Fruit fly (Drosophila melanogaster) whole organism, pupa: ENCODE data around the gene CG1137.

Experiments
- CG10348 ChIP-seq: fragments of 200-800 bp; sonication (Bioruptor generic); IDR thresholded peaks from 2 replicates; pipeline ENCODE4 v1.3.6; 2022; ENCODE audit warnings: missing biosample characterization, missing genetic modification characterization
- CG12605 ChIP-seq: fragments of 200-800 bp; sonication (Bioruptor generic); IDR thresholded peaks from 2 replicates; pipeline ENCODE4 v1.3.6; 2022; ENCODE audit warnings: missing biosample characterization, missing genetic modification characterization
- CG13204 ChIP-seq: fragments of 200-800 bp; sonication (Bioruptor generic); optimal IDR thresholded peaks from 2 replicates; lab custom pipeline; 2018; ENCODE audit warnings: missing biosample characterization, mild to moderate bottlenecking, missing genetic modification characterization, moderate library complexity
- CG14655 ChIP-seq: fragments of 200-800 bp; sonication (Bioruptor generic); optimal IDR thresholded peaks from 3 replicates; lab custom pipeline; 2017; ENCODE audit warnings: mild to moderate bottlenecking, missing biosample characterization, missing genetic modification reagents, missing genetic modification characterization
- CG15710 ChIP-seq: fragments of 200-800 bp; sonication (Bioruptor generic); optimal IDR thresholded peaks from 2 replicates; lab custom pipeline; 2018; ENCODE audit warnings: missing biosample characterization, mild to moderate bottlenecking, missing genetic modification characterization, moderate library complexity
- CG17806 ChIP-seq: fragments of 200-800 bp; sonication (Bioruptor generic); optimal IDR thresholded peaks from 2 replicates; lab custom pipeline; 2018; ENCODE audit warnings: missing biosample characterization, mild to moderate bottlenecking, missing genetic modification characterization, moderate library complexity
- CG32121 ChIP-seq: fragments of 200-800 bp; sonication (Bioruptor generic); IDR thresholded peaks from 2 replicates; pipeline ENCODE4 v1.3.6; 2022; ENCODE audit warnings: missing biosample characterization, missing genetic modification characterization
- CG34367 ChIP-seq: fragments of 200-800 bp; sonication (Bioruptor generic); optimal IDR thresholded peaks from 2 replicates; lab custom pipeline; 2018; ENCODE audit warnings: missing biosample characterization, mild to moderate bottlenecking, missing genetic modification characterization
- CG4496 ChIP-seq: fragments of 200-800 bp; sonication (Bioruptor generic); IDR thresholded peaks from 3 replicates; pipeline ENCODE4 v1.3.6; 2022; ENCODE audit warnings: missing biosample characterization, missing genetic modification characterization
- CG8159 ChIP-seq: fragments of 200-800 bp; sonication (Bioruptor generic); optimal IDR thresholded peaks from 3 replicates; lab custom pipeline; 2018; ENCODE audit warnings: missing biosample characterization, mild to moderate bottlenecking, missing genetic modification characterization, moderate library complexity
- CG8301 ChIP-seq: fragments of 200-800 bp; sonication (Bioruptor generic); optimal IDR thresholded peaks from 2 replicates; lab custom pipeline; 2018; ENCODE audit warnings: missing biosample characterization, mild to moderate bottlenecking, missing genetic modification characterization
- CG9948 ChIP-seq: fragments of 200-800 bp; sonication (Bioruptor generic); optimal IDR thresholded peaks from 2 replicates; lab custom pipeline; 2018; ENCODE audit warnings: missing biosample characterization, mild to moderate bottlenecking, missing genetic modification characterization, moderate library complexity
- D1 ChIP-seq: fragments of 200-800 bp; sonication (Bioruptor generic); optimal IDR thresholded peaks from 2 replicates; lab custom pipeline; 2018; ENCODE audit warnings: missing biosample characterization, mild to moderate bottlenecking, missing genetic modification characterization, moderate library complexity
- EcR ChIP-seq: fragments of 200-800 bp; sonication (Bioruptor generic); optimal IDR thresholded peaks from 3 replicates; lab custom pipeline; 2019; ENCODE audit warnings: missing biosample characterization, missing genetic modification characterization, mild to moderate bottlenecking, moderate library complexity, missing genetic modification reagents
- Ets98B ChIP-seq: fragments of 200-800 bp; sonication (Bioruptor generic); IDR thresholded peaks from 2 replicates; pipeline ENCODE4 v1.3.6; 2022; ENCODE audit warnings: missing biosample characterization, missing genetic modification characterization
- Pif1A ChIP-seq: fragments of 200-800 bp; sonication (Bioruptor generic); optimal IDR thresholded peaks from 3 replicates; lab custom pipeline; 2016; ENCODE audit warnings: missing biosample characterization, missing genetic modification characterization
- Pif1B ChIP-seq: fragments of 200-800 bp; sonication (Bioruptor generic); optimal IDR thresholded peaks from 3 replicates; lab custom pipeline; 2016; ENCODE audit warnings: missing biosample characterization, missing genetic modification characterization
- Snoo ChIP-seq: fragments of 200-800 bp; sonication (Bioruptor generic); optimal IDR thresholded peaks from 3 replicates; lab custom pipeline; 2017; ENCODE audit warnings: missing biosample characterization, mild to moderate bottlenecking, missing genetic modification characterization, inconsistent platforms
- fd96Ca ChIP-seq: fragments of 200-800 bp; sonication (Bioruptor generic); IDR thresholded peaks from 3 replicates; pipeline ENCODE4 v1.3.6; 2022; ENCODE audit warnings: missing biosample characterization, missing genetic modification characterization
- gl ChIP-seq: fragments of 200-800 bp; sonication (Bioruptor generic); optimal IDR thresholded peaks from 2 replicates; lab custom pipeline; 2018; ENCODE audit warnings: missing biosample characterization, mild to moderate bottlenecking, missing genetic modification characterization
- rn ChIP-seq: fragments of 200-800 bp; sonication (Bioruptor generic); IDR thresholded peaks from 2 replicates; pipeline ENCODE4 v1.3.6; 2022; ENCODE audit warnings: missing biosample characterization, missing genetic modification characterization

Gene CG1137

dm6 chr3R:6560251-6560650 lies at the start of gene CG1137:
Gene CG1137 (minus strand): TSS chr3R:6560351.
- TF ChIP-seq CG10348 (GFP tag; lab: Robert Waterston, UW) (no peak), fd96Ca (no peak)

- TF ChIP-seq CG13204 (GFP tag; lab: Kevin White, UChicago) (no peak), CG34367 (no peak), gl (tag; lab: Kevin White, UChicago) (no peak), rn (GFP tag; lab: Robert Waterston, UW) (no peak), Pif1B (no peak)
Measured at dm6 chr3R:6608814-6609213, 48.7 kb upstream of the CG1137 start, which contains the start of gene glob2. Gene glob2 (minus strand): TSS chr3R:6608914.

- no peak for TF ChIP-seq CG15710
- TF ChIP-seq CG8159 (tag; lab: Kevin White, UChicago): no peak
- no peak for TF ChIP-seq CG13204 (GFP tag; lab: Kevin White, UChicago)
- no peak for TF ChIP-seq gl (tag; lab: Kevin White, UChicago)
- no peak for TF ChIP-seq CG8301 (tag; lab: Kevin White, UChicago)
- no peak for TF ChIP-seq CG17806 (tag; lab: Kevin White, UChicago)
- TF ChIP-seq CG34367: no peak
- no peak for TF ChIP-seq Snoo (tag; lab: Kevin White, UChicago)
- TF ChIP-seq CG12605 (GFP tag; lab: Robert Waterston, UW): no peak
- no peak for TF ChIP-seq CG10348 (GFP tag; lab: Robert Waterston, UW)
- no peak for TF ChIP-seq EcR
- TF ChIP-seq CG4496 (GFP tag; lab: Robert Waterston, UW): no peak
- TF ChIP-seq Pif1B: no peak
- TF ChIP-seq CG9948 (tag; lab: Kevin White, UChicago): no peak
- no peak for TF ChIP-seq rn (GFP tag; lab: Robert Waterston, UW)
- TF ChIP-seq CG14655: no peak
- no peak for TF ChIP-seq CG32121 (GFP tag; lab: Robert Waterston, UW)
- TF ChIP-seq Pif1A (GFP tag; lab: Kevin White, UChicago): no peak
- TF ChIP-seq fd96Ca: no peak
- TF ChIP-seq Ets98B: no peak
Measured at dm6 chr3R:6605142-6605541, 45.0 kb upstream of the CG1137 start.

- TF ChIP-seq CG10348 (GFP tag; lab: Robert Waterston, UW) (no peak), Pif1B (no peak), CG9948 (tag; lab: Kevin White, UChicago) (no peak), CG4496 (GFP tag; lab: Robert Waterston, UW) (no peak), D1 (tag; lab: Kevin White, UChicago) (no peak)
- TF ChIP-seq, all 21 proteins: peak for 0
Measured at dm6 chr3R:6600942-6601341, 40.8 kb upstream of the CG1137 start, which contains the start of gene CG31482. Gene CG31482 (plus strand): TSS chr3R:6601242.

- no peak for TF ChIP-seq CG17806 (tag; lab: Kevin White, UChicago)
- no peak for TF ChIP-seq CG34367
- no peak for TF ChIP-seq CG8159 (tag; lab: Kevin White, UChicago)
- no peak for TF ChIP-seq EcR
- no peak for TF ChIP-seq CG13204 (GFP tag; lab: Kevin White, UChicago)
- TF ChIP-seq Snoo (tag; lab: Kevin White, UChicago): no peak
- no peak for TF ChIP-seq CG32121 (GFP tag; lab: Robert Waterston, UW)
- TF ChIP-seq gl (tag; lab: Kevin White, UChicago): no peak
- TF ChIP-seq CG4496 (GFP tag; lab: Robert Waterston, UW): no peak
- no peak for TF ChIP-seq Ets98B
- TF ChIP-seq CG12605 (GFP tag; lab: Robert Waterston, UW): no peak
- TF ChIP-seq D1 (tag; lab: Kevin White, UChicago): no peak
- TF ChIP-seq Pif1A (GFP tag; lab: Kevin White, UChicago): no peak
- TF ChIP-seq fd96Ca: no peak
Measured at dm6 chr3R:6597922-6598321, 37.8 kb upstream of the CG1137 start, which contains the start of gene CG1138. Gene CG1138 (minus strand): TSS chr3R:6598022.

- TF ChIP-seq CG13204 (GFP tag; lab: Kevin White, UChicago) (no peak), fd96Ca (no peak), CG14655 (no peak), CG17806 (tag; lab: Kevin White, UChicago) (no peak)
- TF ChIP-seq, all 21 proteins: peak for 0
Measured at dm6 chr3R:6593068-6593567, 33.0 kb upstream of the CG1137 start, which contains the start of gene dpr11. Gene dpr11 (minus strand): TSS chr3R:6593330.

- no peak for TF ChIP-seq gl (tag; lab: Kevin White, UChicago)
- no peak for TF ChIP-seq CG9948 (tag; lab: Kevin White, UChicago)
- no peak for TF ChIP-seq CG17806 (tag; lab: Kevin White, UChicago)
- no peak for TF ChIP-seq CG14655
- TF ChIP-seq CG34367: no peak
- TF ChIP-seq Pif1B: no peak
- TF ChIP-seq CG15710: no peak
- TF ChIP-seq CG12605 (GFP tag; lab: Robert Waterston, UW): no peak
- no peak for TF ChIP-seq D1 (tag; lab: Kevin White, UChicago)
- TF ChIP-seq CG4496 (GFP tag; lab: Robert Waterston, UW): no peak
Measured at dm6 chr3R:6580484-6580883, 20.3 kb upstream of the CG1137 start, which contains the start of gene CG2336. Gene CG2336 (plus strand): TSS chr3R:6580784.
